Worm (Caenorhabditis elegans): ENCODE data around the gene fkb-6.

fkb-6 gene

ce11 chrV:20853581-20854161 is 7.7 kb downstream of the fkb-6 start, which contains the start of gene F31D4.5:
Gene F31D4.5, plus strand, starts transcription at chrV:20854071.
- TF ChIP-seq dmd-4 (tag; optimal IDR thresholded peaks at IDR 0.05) (no peak), mbf-1 (tag; optimal IDR thresholded peaks at IDR 0.05) (no peak), elt-3 (tag; optimal IDR thresholded peaks at IDR 0.05) (no peak), unc-55 (GFP tag; optimal IDR thresholded peaks at IDR 0.05) (no peak), nhr-77 (tag; optimal IDR thresholded peaks at IDR 0.05) (no peak), ZK546.5 (tag; optimal IDR thresholded peaks at IDR 0.05) (no peak), elt-1 (tag; optimal IDR thresholded peaks at IDR 0.05) (no peak), peb-1 (tag; optimal IDR thresholded peaks at IDR 0.05) (no peak), egl-27 (tag; optimal IDR thresholded peaks at IDR 0.05) (no peak), unc-39 (tag; optimal IDR thresholded peaks at IDR 0.05) (no peak), gmeb-1 (tag; optimal IDR thresholded peaks at IDR 0.05) (no peak), nhr-237 (tag; optimal IDR thresholded peaks at IDR 0.05) (no peak), nhr-23 (tag; optimal IDR thresholded peaks at IDR 0.05) (no peak), ztf-4 (tag; optimal IDR thresholded peaks at IDR 0.05) (no peak)

ce11 chrV:20861080-20861479 is 15.1 kb downstream of the fkb-6 start, which contains the start of gene try-4:
Gene try-4, minus strand, starts transcription at chrV:20861153.
- TF ChIP-seq blmp-1 (tag; optimal IDR thresholded peaks at IDR 0.05; ENCODE audit: insufficient read depth) (peak; percentile 90), aly-2 (tag; optimal IDR thresholded peaks at IDR 0.05) (no peak), nhr-25 (tag; optimal IDR thresholded peaks at IDR 0.05) (peak; percentile 46), nhr-77 (tag; optimal IDR thresholded peaks at IDR 0.05) (no peak)

DNA sequence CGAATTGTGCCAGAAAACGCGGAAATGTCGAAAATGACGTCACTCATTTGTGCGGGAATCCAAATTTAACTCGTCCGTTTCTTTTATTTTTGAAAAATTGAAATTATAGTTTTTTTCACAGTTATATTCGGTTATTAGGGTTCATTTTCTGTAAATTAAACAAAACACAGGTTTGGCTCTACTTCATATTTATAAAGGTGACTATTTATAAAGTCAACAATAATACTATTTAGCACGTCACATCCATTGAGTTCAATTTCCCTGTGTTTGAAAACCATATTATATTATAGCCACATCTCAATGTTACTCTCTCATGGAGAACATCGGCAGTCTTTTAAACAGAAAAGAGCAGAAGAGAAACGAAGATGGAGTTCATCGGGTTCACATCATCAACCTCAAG is 16.7 kb downstream of the fkb-6 start, which contains the start of gene twk-35:
Gene twk-35, plus strand, starts transcription at position 301 of the 400 bp plus-strand sequence.
- TF ChIP-seq nhr-77 (tag; optimal IDR thresholded peaks at IDR 0.05): no peak
- TF ChIP-seq nhr-129 (tag; optimal IDR thresholded peaks at IDR 0.05): no peak
- no peak for TF ChIP-seq R02D3.7 (tag; optimal IDR thresholded peaks at IDR 0.05)
- TF ChIP-seq crh-2 (tag; optimal IDR thresholded peaks at IDR 0.05): no peak
- no peak for TF ChIP-seq ztf-11 (tag; optimal IDR thresholded peaks at IDR 0.05)
- TF ChIP-seq dmd-4 (tag; optimal IDR thresholded peaks at IDR 0.05): no peak
- TF ChIP-seq zag-1 (tag; optimal IDR thresholded peaks at IDR 0.05): no peak
- TF ChIP-seq nhr-21 (tag; optimal IDR thresholded peaks at IDR 0.05): no peak
- TF ChIP-seq unc-62 (GFP tag; optimal IDR thresholded peaks at IDR 0.05): no peak
- TF ChIP-seq sma-3 (GFP tag; optimal IDR thresholded peaks at IDR 0.05): no peak

DNA sequence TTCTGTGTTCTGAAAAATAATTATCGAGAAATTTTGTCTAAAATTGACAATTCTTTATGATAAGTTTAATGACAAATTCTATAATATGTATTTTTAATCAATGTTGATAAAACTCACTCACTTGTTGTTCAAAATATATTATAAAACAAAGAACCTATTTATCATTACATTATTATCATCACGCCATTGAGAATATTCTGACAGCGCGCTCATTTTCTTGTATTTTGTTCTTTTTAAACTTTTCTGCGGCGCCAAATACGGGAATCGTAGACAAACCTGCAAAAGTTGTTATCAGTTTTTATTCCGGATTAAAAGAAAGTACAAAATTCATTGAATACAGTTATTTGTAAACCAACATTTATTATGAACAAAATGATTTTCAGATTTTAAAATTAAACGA is 20.4 kb downstream of the fkb-6 start:
- TF ChIP-seq fos-1 (tag; optimal IDR thresholded peaks at IDR 0.05): peak; percentile 53
- no peak for TF ChIP-seq lsy-2 (tag; optimal IDR thresholded peaks at IDR 0.05)
- TF ChIP-seq nhr-77 (tag; optimal IDR thresholded peaks at IDR 0.05): no peak
- no peak for TF ChIP-seq Y55F3AM.14 (GFP tag; optimal IDR thresholded peaks at IDR 0.05)

DNA sequence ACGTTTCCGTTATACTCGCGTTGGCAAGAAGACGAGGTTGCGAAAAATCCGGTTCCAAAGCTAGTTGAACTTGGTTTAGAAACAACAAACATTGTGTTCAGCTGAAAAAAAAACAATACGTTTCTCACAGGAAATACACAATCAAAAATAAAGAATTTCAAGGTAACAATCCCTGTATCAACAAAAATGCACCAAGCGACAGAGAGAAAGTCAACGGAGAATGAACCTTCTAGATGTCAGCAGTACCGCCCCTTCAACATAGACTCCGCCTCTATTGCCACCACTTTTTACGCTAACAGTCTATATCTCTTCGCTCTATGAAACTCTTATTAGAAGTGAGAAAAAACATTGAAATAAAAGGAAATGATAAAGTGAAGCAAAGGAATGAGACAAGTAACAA is 22.4 kb downstream of the fkb-6 start, which contains the start of gene F31D4.8:
Gene F31D4.8, minus strand, starts transcription at position 101 of the 400 bp plus-strand sequence.
- TF ChIP-seq nhr-129 (tag; optimal IDR thresholded peaks at IDR 0.05) (no peak), ztf-1 (GFP tag; conservative IDR thresholded peaks at IDR 0.05) (no peak), nhr-23 (tag; optimal IDR thresholded peaks at IDR 0.05) (no peak), lsy-2 (tag; optimal IDR thresholded peaks at IDR 0.05) (no peak), lin-13 (GFP tag; optimal IDR thresholded peaks at IDR 0.05) (no peak)

DNA sequence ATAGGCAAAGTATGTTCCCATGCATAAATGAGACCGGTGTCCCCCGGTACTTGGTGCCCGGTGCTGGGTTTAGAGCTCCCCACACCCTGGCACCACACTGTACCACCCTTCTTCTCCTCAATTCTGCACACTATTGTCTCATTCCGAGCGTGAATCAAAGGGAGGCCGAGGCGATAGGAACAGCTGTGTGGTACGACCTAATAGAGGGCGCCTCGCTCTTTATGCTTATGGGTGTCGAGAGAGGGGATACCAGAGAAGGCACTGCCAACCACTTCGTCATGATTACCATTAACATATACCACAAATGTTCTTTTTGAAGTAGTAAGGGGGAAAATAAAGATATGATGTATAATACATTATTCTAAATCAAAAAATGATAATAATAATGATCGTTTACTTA is 24.7 kb downstream of the fkb-6 start:
- TF ChIP-seq ama-1 (optimal IDR thresholded peaks at IDR 0.05) (no peak), ztf-4 (tag; optimal IDR thresholded peaks at IDR 0.05) (no peak), nhr-6 (tag; optimal IDR thresholded peaks at IDR 0.05) (no peak), sma-3 (GFP tag; optimal IDR thresholded peaks at IDR 0.05) (no peak), unc-55 (GFP tag; optimal IDR thresholded peaks at IDR 0.05) (no peak), unc-39 (tag; optimal IDR thresholded peaks at IDR 0.05) (no peak), ceh-16 (tag; optimal IDR thresholded peaks at IDR 0.05) (no peak), elt-1 (tag; optimal IDR thresholded peaks at IDR 0.05) (no peak), nhr-21 (tag; optimal IDR thresholded peaks at IDR 0.05) (no peak), zag-1 (tag; optimal IDR thresholded peaks at IDR 0.05) (no peak), C34F6.9 (tag; optimal IDR thresholded peaks at IDR 0.05) (no peak), F13H6.1 (tag; optimal IDR thresholded peaks at IDR 0.05) (no peak), nhr-11 (tag; optimal IDR thresholded peaks at IDR 0.05) (no peak), nhr-12 (tag; optimal IDR thresholded peaks at IDR 0.05) (no peak), crh-2 (tag; optimal IDR thresholded peaks at IDR 0.05) (no peak), egl-27 (tag; optimal IDR thresholded peaks at IDR 0.05) (no peak)
